Worm (Caenorhabditis elegans) whole organism, L1 larva: Measurements from ENCODE around the gene nfya-1.

Source experiments
- C04F5.9 ChIP-seq: sonication (generic microtip); optimal IDR thresholded peaks from 2 replicates; lab custom pipeline; 2016; ENCODE audit warnings: missing genetic modification characterization, missing compliant biosample characterization
- C16A3.4 ChIP-seq: fragments of 150-350 bp; optimal IDR thresholded peaks from 2 replicates; lab custom pipeline; 2014; ENCODE audit warnings: missing biosample characterization, missing genetic modification characterization
- aly-2 ChIP-seq: fragments of 150-350 bp; optimal IDR thresholded peaks from 2 replicates; lab custom pipeline; 2014; ENCODE audit warnings: missing biosample characterization, missing genetic modification characterization
- blmp-1 ChIP-seq: fragments of 150-350 bp; optimal IDR thresholded peaks from 2 replicates; lab custom pipeline; 2014; ENCODE audit warnings: missing biosample characterization, missing genetic modification characterization
- ceh-88 ChIP-seq: fragments of 200-800 bp; sonication (Bioruptor generic); IDR thresholded peaks from 2 replicates; pipeline ENCODE4 v1.3.6; 2022; ENCODE audit warnings: missing genetic modification characterization, missing compliant biosample characterization
- dpl-1 ChIP-seq, 3 experiments: fragments of 150-350 bp in 2 of 3; sonication (generic microtip) in 1 of 3; optimal IDR thresholded peaks; 2 replicates each; lab custom pipeline; 2014 to 2017; ENCODE audit warnings: missing biosample characterization in 3 of 3, missing genetic modification characterization in 3 of 3, missing genetic modification reagents in 3 of 3
- efl-3 ChIP-seq: fragments of 200-800 bp; sonication (Bioruptor generic); optimal IDR thresholded peaks from 2 replicates; lab custom pipeline; 2018; ENCODE audit warnings: mild to moderate bottlenecking, missing genetic modification characterization, missing compliant biosample characterization
- fkh-10 ChIP-seq: sonication (generic microtip); optimal IDR thresholded peaks from 2 replicates; lab custom pipeline; 2017; ENCODE audit warnings: missing biosample characterization, missing genetic modification reagents, missing genetic modification characterization
- fkh-8 ChIP-seq: sonication (generic microtip); optimal IDR thresholded peaks from 2 replicates; lab custom pipeline; 2016; ENCODE audit warnings: mild to moderate bottlenecking, missing genetic modification characterization, missing compliant biosample characterization
- fos-1 ChIP-seq: fragments of 150-350 bp; optimal IDR thresholded peaks from 2 replicates; lab custom pipeline; 2014; ENCODE audit warnings: missing biosample characterization, missing genetic modification characterization
- grh-1 ChIP-seq: fragments of 200-800 bp; sonication (Bioruptor generic); IDR thresholded peaks from 2 replicates; pipeline ENCODE4 v1.3.6; 2022; ENCODE audit warnings: missing genetic modification reagents, missing genetic modification characterization, missing compliant biosample characterization
- hlh-4 ChIP-seq: sonication (generic microtip); optimal IDR thresholded peaks from 2 replicates; lab custom pipeline; 2016; ENCODE audit warnings: mild to moderate bottlenecking, missing genetic modification characterization, missing compliant biosample characterization
- hpl-2 ChIP-seq: fragments of 150-350 bp; optimal IDR thresholded peaks from 2 replicates; lab custom pipeline; 2014; ENCODE audit warnings: missing biosample characterization, missing genetic modification reagents, missing genetic modification characterization
- lin-14 ChIP-seq: fragments of 200-800 bp; sonication (Bioruptor generic); optimal IDR thresholded peaks from 2 replicates; lab custom pipeline; 2018; ENCODE audit warnings: mild to moderate bottlenecking, missing genetic modification characterization, moderate library complexity, missing compliant biosample characterization
- lin-15B ChIP-seq: fragments of 150-350 bp; sonication (generic microtip); optimal IDR thresholded peaks from 3 replicates; lab custom pipeline; 2014; ENCODE audit warnings: missing biosample characterization, missing genetic modification characterization
- lir-3 ChIP-seq: sonication (generic microtip); optimal IDR thresholded peaks from 2 replicates; lab custom pipeline; 2016; ENCODE audit warnings: mild to moderate bottlenecking, missing genetic modification characterization, moderate library complexity, missing compliant biosample characterization; ENCODE audit not compliant: poor library complexity
- mef-2 ChIP-seq: fragments of 150-350 bp; optimal IDR thresholded peaks from 2 replicates; lab custom pipeline; 2014; ENCODE audit warnings: missing biosample characterization, missing genetic modification characterization
- mep-1 ChIP-seq: fragments of 150-350 bp; optimal IDR thresholded peaks from 2 replicates; lab custom pipeline; 2014; ENCODE audit warnings: missing biosample characterization, missing genetic modification characterization
- nhr-11 ChIP-seq: fragments of 150-350 bp; optimal IDR thresholded peaks from 2 replicates; lab custom pipeline; 2014; ENCODE audit warnings: missing biosample characterization, missing genetic modification characterization
- nhr-12 ChIP-seq: sonication (generic microtip); optimal IDR thresholded peaks from 2 replicates; lab custom pipeline; 2017; ENCODE audit warnings: missing biosample characterization, missing genetic modification characterization
- nhr-19 ChIP-seq: fragments of 200-800 bp; sonication (Bioruptor generic); conservative IDR thresholded peaks from 2 replicates; pipeline ENCODE4 v1.3.6; 2022; ENCODE audit warnings: missing genetic modification characterization, missing compliant biosample characterization
- nhr-28 ChIP-seq: fragments of 150-350 bp; optimal IDR thresholded peaks from 2 replicates; lab custom pipeline; 2014; ENCODE audit warnings: missing biosample characterization, missing genetic modification characterization
- nhr-47 ChIP-seq: sonication (generic microtip); optimal IDR thresholded peaks from 2 replicates; lab custom pipeline; 2016; ENCODE audit warnings: mild to moderate bottlenecking, missing genetic modification characterization, moderate library complexity, missing compliant biosample characterization
- nhr-76 ChIP-seq: sonication (generic microtip); optimal IDR thresholded peaks from 2 replicates; lab custom pipeline; 2017; ENCODE audit warnings: missing biosample characterization, missing genetic modification characterization
- nhr-77 ChIP-seq: fragments of 150-350 bp; optimal IDR thresholded peaks from 2 replicates; lab custom pipeline; 2014; ENCODE audit warnings: missing biosample characterization, missing genetic modification characterization
- nhr-84 ChIP-seq: sonication (generic microtip); optimal IDR thresholded peaks from 2 replicates; lab custom pipeline; 2017; ENCODE audit warnings: missing biosample characterization, missing genetic modification characterization
- pqm-1 ChIP-seq: sonication (generic microtip); optimal IDR thresholded peaks from 3 replicates; lab custom pipeline; 2017; ENCODE audit warnings: missing biosample characterization, missing genetic modification characterization
- rnt-1 ChIP-seq: sonication (generic microtip); optimal IDR thresholded peaks from 2 replicates; lab custom pipeline; 2016; ENCODE audit warnings: mild to moderate bottlenecking, missing genetic modification characterization, moderate library complexity, missing compliant biosample characterization
- snpc-4 ChIP-seq: fragments of 150-350 bp; optimal IDR thresholded peaks from 2 replicates; lab custom pipeline; 2014; ENCODE audit warnings: missing biosample characterization, missing genetic modification characterization
- swsn-7 ChIP-seq: sonication (generic microtip); optimal IDR thresholded peaks from 2 replicates; lab custom pipeline; 2016; ENCODE audit warnings: missing genetic modification characterization, missing compliant biosample characterization
- tlp-1 ChIP-seq: fragments of 150-350 bp; optimal IDR thresholded peaks from 2 replicates; lab custom pipeline; 2014; ENCODE audit warnings: missing biosample characterization, missing genetic modification characterization
- unc-130 ChIP-seq: fragments of 150-350 bp; optimal IDR thresholded peaks from 2 replicates; lab custom pipeline; 2017; ENCODE audit warnings: missing biosample characterization, missing genetic modification characterization, inconsistent platforms
- unc-30 ChIP-seq: sonication (generic microtip); optimal IDR thresholded peaks from 2 replicates; lab custom pipeline; 2017; ENCODE audit warnings: missing biosample characterization, missing genetic modification characterization
- unc-62 ChIP-seq: fragments of 150-350 bp; optimal IDR thresholded peaks from 2 replicates; lab custom pipeline; 2014; ENCODE audit warnings: missing biosample characterization, missing genetic modification reagents, missing genetic modification characterization
- unc-86 ChIP-seq: sonication (generic microtip); optimal IDR thresholded peaks from 2 replicates; lab custom pipeline; 2016; ENCODE audit warnings: missing genetic modification characterization, missing compliant biosample characterization
- unc-98 ChIP-seq: fragments of 200-800 bp; sonication (Bioruptor generic); IDR thresholded peaks from 2 replicates; pipeline ENCODE4 v1.3.6; 2022; ENCODE audit warnings: missing genetic modification characterization, missing compliant biosample characterization
- ztf-4 ChIP-seq: fragments of 150-350 bp; optimal IDR thresholded peaks from 2 replicates; lab custom pipeline; 2014; ENCODE audit warnings: missing biosample characterization, missing genetic modification characterization

nfya-1 gene

ce11 chrX:11934933-11935332, 11.7 kb downstream of the nfya-1 start (continued):
- TF ChIP-seq unc-130 (tag; lab: Kevin White, UChicago): peak; percentile 23
- TF ChIP-seq, all 84 proteins: peak for 34

ce11 chrX:11933547-11933946, 13.1 kb downstream of the nfya-1 start:
- TF ChIP-seq nhr-19 (GFP tag; lab: Robert Waterston, UW) (no peak), fos-1 (tag; lab: Kevin White, UChicago) (no peak), nhr-12 (no peak), unc-30 (no peak), fkh-8 (no peak), fkh-10 (GFP tag; lab: Kevin White, UChicago) (no peak), aly-2 (no peak), unc-98 (GFP tag; lab: Robert Waterston, UW) (no peak), swsn-7 (no peak), pqm-1 (tag; lab: Kevin White, UChicago) (no peak), snpc-4 (tag; lab: Kevin White, UChicago) (no peak), nhr-84 (tag; lab: Kevin White, UChicago) (no peak), grh-1 (no peak), blmp-1 (tag; lab: Kevin White, UChicago) (no peak), efl-3 (GFP tag; lab: Kevin White, UChicago) (no peak), lin-14 (GFP tag; lab: Kevin White, UChicago) (no peak), lir-3 (tag; lab: Kevin White, UChicago) (no peak), nhr-28 (tag; lab: Kevin White, UChicago) (no peak)

ce11 chrX:11931559-11931958, 15.1 kb downstream of the nfya-1 start, which contains the start of gene dot-1.4:
Gene dot-1.4, minus strand, starts transcription at chrX:11931659.
- TF ChIP-seq dpl-1 (GFP tag; optimal IDR thresholded peaks at IDR 0.05; lab: Kevin White, UChicago) (no peak), nhr-77 (tag; lab: Kevin White, UChicago) (no peak), C16A3.4 (tag; lab: Kevin White, UChicago) (no peak), C04F5.9 (tag; lab: Kevin White, UChicago) (no peak), rnt-1 (tag; lab: Kevin White, UChicago) (no peak)
- TF ChIP-seq, all 84 proteins: peak for 0

ce11 chrX:11927585-11927984, 19.1 kb downstream of the nfya-1 start, which contains the start of gene F55G7.4:
Gene F55G7.4, plus strand, starts transcription at chrX:11927885.
- TF ChIP-seq nhr-76 (tag; lab: Kevin White, UChicago) (no peak), rnt-1 (tag; lab: Kevin White, UChicago) (no peak), swsn-7 (no peak), nhr-12 (no peak), grh-1 (no peak), lir-3 (tag; lab: Kevin White, UChicago) (no peak), nhr-11 (no peak), tlp-1 (tag; lab: Kevin White, UChicago) (no peak), nhr-47 (tag; lab: Kevin White, UChicago) (no peak), hpl-2 (no peak), mep-1 (tag; lab: Kevin White, UChicago) (no peak), unc-98 (GFP tag; lab: Robert Waterston, UW) (no peak), nhr-84 (tag; lab: Kevin White, UChicago) (no peak), ztf-4 (no peak)

ce11 chrX:11925243-11925642, 21.4 kb downstream of the nfya-1 start:
- TF ChIP-seq pqm-1 (tag; lab: Kevin White, UChicago): no peak
- no peak for TF ChIP-seq hlh-4 (tag; lab: Kevin White, UChicago)
- no peak for TF ChIP-seq unc-86 (tag; lab: Kevin White, UChicago)
- TF ChIP-seq ceh-88 (GFP tag; lab: Robert Waterston, UW): no peak
- no peak for TF ChIP-seq lin-15B
- no peak for TF ChIP-seq mef-2 (tag; lab: Kevin White, UChicago)
- TF ChIP-seq C04F5.9 (tag; lab: Kevin White, UChicago): no peak
- TF ChIP-seq nhr-28 (tag; lab: Kevin White, UChicago): no peak
- no peak for TF ChIP-seq unc-62 (GFP tag; lab: Kevin White, UChicago)
- TF ChIP-seq fos-1 (tag; lab: Kevin White, UChicago): no peak
